Fruit fly (Drosophila melanogaster) whole organism, prepupa: Measurements from ENCODE around the gene orb.

Experiments
- CG10631 ChIP-seq: fragments of 200-800 bp; sonication (Bioruptor generic); optimal IDR thresholded peaks from 2 replicates; lab custom pipeline; 2016; ENCODE audit warnings: missing biosample characterization, missing genetic modification characterization
- CG11762 ChIP-seq: fragments of 200-800 bp; sonication (Bioruptor generic); optimal IDR thresholded peaks from 3 replicates; lab custom pipeline; 2016; ENCODE audit warnings: missing biosample characterization, missing genetic modification characterization; ENCODE audit not compliant: insufficient read depth
- CG15336 ChIP-seq: fragments of 200-800 bp; sonication (Bioruptor generic); IDR thresholded peaks from 2 replicates; pipeline ENCODE4 v1.3.6; 2022; ENCODE audit warnings: missing biosample characterization, missing genetic modification characterization
- CG3032 ChIP-seq: fragments of 200-800 bp; optimal IDR thresholded peaks from 2 replicates; lab custom pipeline; 2019; ENCODE audit warnings: missing biosample characterization, mild to moderate bottlenecking, missing genetic modification characterization, moderate library complexity
- CG34406 ChIP-seq: fragments of 200-800 bp; sonication (Bioruptor generic); optimal IDR thresholded peaks from 3 replicates; lab custom pipeline; 2016; ENCODE audit warnings: missing biosample characterization, missing genetic modification characterization
- CG4318 ChIP-seq: fragments of 200-800 bp; sonication (Bioruptor generic); optimal IDR thresholded peaks from 3 replicates; lab custom pipeline; 2017; ENCODE audit warnings: missing biosample characterization, mild to moderate bottlenecking, missing genetic modification characterization
- CG6163 ChIP-seq: fragments of 200-800 bp; sonication (Bioruptor generic); IDR thresholded peaks from 3 replicates; pipeline ENCODE4 v1.3.6; 2022; ENCODE audit warnings: missing biosample characterization, missing genetic modification characterization
- CG6808 ChIP-seq: fragments of 200-800 bp; sonication (Bioruptor generic); optimal IDR thresholded peaks from 3 replicates; lab custom pipeline; 2017; ENCODE audit warnings: missing biosample characterization, missing genetic modification characterization, mild to moderate bottlenecking, moderate library complexity, missing genetic modification reagents
- CG7368 ChIP-seq: fragments of 200-800 bp; sonication (Bioruptor generic); optimal IDR thresholded peaks from 3 replicates; lab custom pipeline; 2016; ENCODE audit warnings: missing biosample characterization, missing genetic modification characterization
- CG8119 ChIP-seq: fragments of 200-800 bp; sonication (Bioruptor generic); IDR thresholded peaks from 3 replicates; pipeline ENCODE4 v1.3.6; 2022; ENCODE audit warnings: missing biosample characterization, missing genetic modification characterization
- CG8632 ChIP-seq: fragments of 200-800 bp; sonication (Bioruptor generic); optimal IDR thresholded peaks from 3 replicates; lab custom pipeline; 2016; ENCODE audit warnings: missing biosample characterization, missing genetic modification characterization
- Eip75B ChIP-seq: fragments of 200-800 bp; sonication (Bioruptor generic); optimal IDR thresholded peaks from 3 replicates; lab custom pipeline; 2016; ENCODE audit warnings: missing biosample characterization, missing genetic modification characterization
- Eip78C ChIP-seq: fragments of 200-800 bp; sonication (Bioruptor generic); peaks from one replicate; lab custom pipeline; 2016; ENCODE audit warnings: missing biosample characterization, missing genetic modification characterization
- Eip93F ChIP-seq: fragments of 200-800 bp; sonication (Bioruptor generic); optimal IDR thresholded peaks from 2 replicates; lab custom pipeline; 2016; ENCODE audit warnings: missing biosample characterization, mild to moderate bottlenecking, missing genetic modification characterization
- Ets21C ChIP-seq: fragments of 200-800 bp; sonication (Bioruptor generic); optimal IDR thresholded peaks from 3 replicates; lab custom pipeline; 2016; ENCODE audit warnings: missing biosample characterization, missing genetic modification characterization
- Ets96B ChIP-seq: fragments of 200-800 bp; optimal IDR thresholded peaks from 2 replicates; lab custom pipeline; 2019; ENCODE audit warnings: missing biosample characterization, mild to moderate bottlenecking, missing genetic modification characterization, moderate library complexity
- Gug ChIP-seq: fragments of 200-800 bp; sonication (Bioruptor generic); IDR thresholded peaks from 2 replicates; pipeline ENCODE4 v1.3.6; 2022; ENCODE audit warnings: missing biosample characterization, missing genetic modification characterization
- Hr4 ChIP-seq: fragments of 200-800 bp; sonication (Bioruptor generic); optimal IDR thresholded peaks from 3 replicates; lab custom pipeline; 2016; ENCODE audit warnings: missing biosample characterization, missing genetic modification characterization
- Lpt ChIP-seq: fragments of 200-800 bp; sonication (Bioruptor generic); optimal IDR thresholded peaks from 3 replicates; lab custom pipeline; 2016; ENCODE audit warnings: missing biosample characterization, missing genetic modification characterization
- Smox ChIP-seq: fragments of 200-800 bp; sonication (Bioruptor generic); optimal IDR thresholded peaks from 3 replicates; lab custom pipeline; 2016; ENCODE audit warnings: missing biosample characterization, missing genetic modification characterization
- Sox102F ChIP-seq: fragments of 200-800 bp; sonication (Bioruptor generic); optimal IDR thresholded peaks from 2 replicates; lab custom pipeline; 2016; ENCODE audit warnings: missing biosample characterization, mild to moderate bottlenecking, missing genetic modification characterization
- Sox14 ChIP-seq: fragments of 200-800 bp; sonication (Bioruptor generic); optimal IDR thresholded peaks from 3 replicates; lab custom pipeline; 2016; ENCODE audit warnings: missing biosample characterization, missing genetic modification characterization
- acj6 ChIP-seq: fragments of 200-800 bp; sonication (Bioruptor generic); optimal IDR thresholded peaks from 3 replicates; lab custom pipeline; 2016; ENCODE audit warnings: missing biosample characterization, missing genetic modification characterization
- cyc ChIP-seq: fragments of 200-800 bp; sonication (Bioruptor generic); optimal IDR thresholded peaks from 3 replicates; lab custom pipeline; 2016; ENCODE audit warnings: missing biosample characterization, missing genetic modification characterization
- dac ChIP-seq: fragments of 200-800 bp; sonication (Bioruptor generic); optimal IDR thresholded peaks from 2 replicates; lab custom pipeline; 2017; ENCODE audit warnings: missing biosample characterization, mild to moderate bottlenecking, missing genetic modification characterization
- dsx ChIP-seq: fragments of 200-800 bp; optimal IDR thresholded peaks from 3 replicates; lab custom pipeline; 2019; ENCODE audit warnings: missing biosample characterization, mild to moderate bottlenecking, missing genetic modification characterization, moderate library complexity; ENCODE audit not compliant: poor library complexity, severe bottlenecking
- eg ChIP-seq: fragments of 200-800 bp; sonication (Bioruptor generic); IDR thresholded peaks from 3 replicates; pipeline ENCODE4 v1.3.6; 2022; ENCODE audit warnings: missing biosample characterization, missing genetic modification characterization
- fd59A ChIP-seq: fragments of 200-800 bp; sonication (Bioruptor generic); optimal IDR thresholded peaks from 2 replicates; lab custom pipeline; 2017; ENCODE audit warnings: missing biosample characterization, mild to moderate bottlenecking, missing genetic modification characterization, missing genetic modification reagents
- fd85E ChIP-seq: fragments of 200-800 bp; sonication (Bioruptor generic); optimal IDR thresholded peaks from 3 replicates; lab custom pipeline; 2016; ENCODE audit warnings: missing biosample characterization, missing genetic modification characterization
- lz ChIP-seq: fragments of 200-800 bp; sonication (Bioruptor generic); optimal IDR thresholded peaks from 3 replicates; lab custom pipeline; 2016; ENCODE audit warnings: missing biosample characterization, missing genetic modification characterization
- net ChIP-seq: fragments of 200-800 bp; sonication (Bioruptor generic); optimal IDR thresholded peaks from 3 replicates; lab custom pipeline; 2016; ENCODE audit warnings: missing biosample characterization, missing genetic modification characterization
- salr ChIP-seq, 2 experiments: fragments of 200-800 bp; sonication (Bioruptor generic); optimal IDR thresholded peaks; 3 replicates each; lab custom pipeline; 2016 to 2018; ENCODE audit warnings: missing biosample characterization in 2 of 2, missing genetic modification characterization in 2 of 2, mild to moderate bottlenecking in 1 of 2
- ss ChIP-seq, 2 experiments: fragments of 200-800 bp; sonication (Bioruptor generic); optimal IDR thresholded peaks; 2 replicates in 1 of 2; 3 replicates in 1 of 2; lab custom pipeline; 2017 to 2018; ENCODE audit warnings: mild to moderate bottlenecking in 2 of 2, missing biosample characterization in 2 of 2, missing genetic modification characterization in 2 of 2, moderate library complexity in 1 of 2
- svp ChIP-seq: fragments of 200-800 bp; sonication (Bioruptor generic); peaks from one replicate; lab custom pipeline; 2016; ENCODE audit warnings: missing biosample characterization, missing genetic modification characterization

The orb gene

DNA sequence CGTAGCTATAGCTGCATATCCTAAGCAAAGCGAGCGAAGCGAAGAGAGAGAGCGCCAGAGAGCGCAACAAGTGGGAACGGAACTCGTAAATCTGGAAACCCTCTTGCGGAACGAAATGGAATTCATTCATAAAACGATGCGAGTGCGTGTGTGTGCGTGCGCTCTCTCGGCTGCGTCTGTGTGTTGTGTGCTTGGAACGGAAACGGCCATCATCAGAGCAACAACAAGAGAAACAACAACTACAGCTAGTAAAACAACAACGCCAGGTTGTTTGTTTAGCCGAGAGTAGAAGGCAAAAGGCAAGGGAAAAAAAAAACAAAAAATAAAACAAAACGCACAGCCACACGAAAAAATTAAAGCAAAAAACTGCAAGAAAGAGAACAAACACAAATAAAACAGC is 33.7 kb upstream of the orb start (continued):
- peak; percentile 54 for TF ChIP-seq CG7368 (GFP tag; lab: Kevin White, UChicago)
- peak; percentile 69 for TF ChIP-seq net (GFP tag; lab: Kevin White, UChicago)
- peak; percentile 23 for TF ChIP-seq CG34406 (GFP tag; lab: Kevin White, UChicago)
- peak; percentile 89 for TF ChIP-seq CG6163 (GFP tag; lab: Robert Waterston, UW)
- peak; percentile 56; the same call in 1 of the 2 replicates for TF ChIP-seq CG15336
- no peak for TF ChIP-seq Hr4

DNA sequence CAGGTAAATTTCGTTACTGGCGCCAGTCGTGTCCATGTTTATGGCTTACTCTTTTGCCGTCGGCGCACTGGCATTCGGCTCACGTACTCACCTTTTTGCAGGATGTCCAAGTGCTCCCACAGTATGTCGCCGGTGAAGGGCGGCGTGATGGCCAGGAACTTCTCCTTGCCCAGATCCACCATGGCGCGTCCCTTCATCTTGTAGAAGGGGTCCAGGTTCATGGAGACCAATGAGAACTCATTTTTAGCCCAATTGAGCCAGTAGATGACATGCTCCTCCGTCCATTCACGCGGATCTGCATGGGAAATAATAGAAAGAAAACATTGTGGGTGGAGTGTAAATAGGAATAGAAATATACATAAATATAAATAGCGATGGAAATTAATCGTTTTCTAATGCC is 32.1 kb upstream of the orb start:
- TF ChIP-seq fd59A (GFP tag; lab: Kevin White, UChicago) = no peak
- TF ChIP-seq Ets96B (tag; lab: Kevin White, UChicago) = no peak
- TF ChIP-seq Lpt (GFP tag; lab: Kevin White, UChicago) = no peak
- no peak for TF ChIP-seq Sox14
- TF ChIP-seq Ets21C = no peak
- TF ChIP-seq CG8632 (GFP tag; lab: Kevin White, UChicago) = no peak
- TF ChIP-seq cyc (GFP tag; lab: Kevin White, UChicago) = no peak
- TF ChIP-seq lz = no peak
- no peak for TF ChIP-seq Gug (GFP tag; lab: Robert Waterston, UW)
- no peak for TF ChIP-seq net (GFP tag; lab: Kevin White, UChicago)
- TF ChIP-seq CG3032 (tag; lab: Kevin White, UChicago) = no peak
- TF ChIP-seq Eip93F (GFP tag; lab: Kevin White, UChicago) = no peak
- no peak for TF ChIP-seq Smox (GFP tag; lab: Kevin White, UChicago)

DNA sequence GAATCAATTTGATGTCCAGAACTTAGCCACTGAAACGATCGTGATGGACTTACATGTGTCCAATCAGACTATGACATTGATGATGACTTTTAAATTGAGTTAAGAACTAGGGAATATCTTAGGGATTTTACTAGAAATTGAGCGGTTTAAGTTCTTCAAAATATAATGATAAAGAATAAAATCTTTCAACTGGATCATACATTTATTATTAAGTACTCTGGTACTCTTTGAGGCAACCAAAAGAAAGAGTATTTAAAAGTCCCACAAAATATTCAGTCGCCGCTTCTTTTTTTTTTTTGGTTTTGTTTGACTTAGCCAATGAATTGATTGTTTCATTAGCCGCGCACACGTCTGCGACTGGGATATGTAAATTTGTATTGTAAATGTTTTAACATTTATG is 29.5 kb upstream of the orb start:
- TF ChIP-seq dac (GFP tag; lab: Kevin White, UChicago) (no peak), dsx (no peak), CG6163 (GFP tag; lab: Robert Waterston, UW) (no peak), CG11762 (no peak), Smox (GFP tag; lab: Kevin White, UChicago) (no peak), Eip78C (GFP tag; lab: Kevin White, UChicago) (no peak), salr (GFP tag; optimal IDR thresholded peaks at IDR 0.05; lab: Kevin White, UChicago) (no peak), Lpt (GFP tag; lab: Kevin White, UChicago) (no peak), Sox102F (GFP tag; lab: Kevin White, UChicago) (no peak), CG15336 (no peak), CG8119 (no peak), acj6 (GFP tag; lab: Kevin White, UChicago) (no peak), CG7368 (GFP tag; lab: Kevin White, UChicago) (no peak), CG10631 (GFP tag; lab: Kevin White, UChicago) (no peak), Ets21C (no peak), CG4318 (no peak), CG6808 (GFP tag; lab: Kevin White, UChicago) (no peak)

DNA sequence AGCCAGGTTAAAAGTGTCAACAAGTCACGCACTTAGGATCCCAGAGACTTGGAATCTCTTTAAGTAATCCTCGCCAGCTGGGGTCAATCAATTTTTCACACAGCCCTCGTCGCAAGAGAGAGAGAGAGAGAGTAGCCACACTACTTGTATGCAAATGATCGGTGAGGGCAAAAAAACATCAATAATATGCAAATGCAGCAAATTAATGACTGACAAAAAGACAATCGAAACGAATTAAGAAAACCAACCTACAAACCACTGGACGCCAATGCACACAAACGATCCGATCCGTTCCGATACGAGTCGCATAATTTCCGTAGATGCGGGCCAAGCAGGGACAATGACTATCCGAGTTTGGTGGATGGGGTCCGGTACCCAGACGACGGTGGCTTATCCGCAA is 29.0 kb upstream of the orb start:
- TF ChIP-seq CG7368 (GFP tag; lab: Kevin White, UChicago) (no peak), CG3032 (tag; lab: Kevin White, UChicago) (no peak), CG8119 (no peak), Smox (GFP tag; lab: Kevin White, UChicago) (no peak), Gug (GFP tag; lab: Robert Waterston, UW) (no peak), CG34406 (GFP tag; lab: Kevin White, UChicago) (no peak), fd85E (GFP tag; lab: Kevin White, UChicago) (no peak), acj6 (GFP tag; lab: Kevin White, UChicago) (no peak), CG10631 (GFP tag; lab: Kevin White, UChicago) (no peak), eg (GFP tag; lab: Robert Waterston, UW) (no peak), CG8632 (GFP tag; lab: Kevin White, UChicago) (no peak), fd59A (GFP tag; lab: Kevin White, UChicago) (no peak), CG15336 (no peak)

DNA sequence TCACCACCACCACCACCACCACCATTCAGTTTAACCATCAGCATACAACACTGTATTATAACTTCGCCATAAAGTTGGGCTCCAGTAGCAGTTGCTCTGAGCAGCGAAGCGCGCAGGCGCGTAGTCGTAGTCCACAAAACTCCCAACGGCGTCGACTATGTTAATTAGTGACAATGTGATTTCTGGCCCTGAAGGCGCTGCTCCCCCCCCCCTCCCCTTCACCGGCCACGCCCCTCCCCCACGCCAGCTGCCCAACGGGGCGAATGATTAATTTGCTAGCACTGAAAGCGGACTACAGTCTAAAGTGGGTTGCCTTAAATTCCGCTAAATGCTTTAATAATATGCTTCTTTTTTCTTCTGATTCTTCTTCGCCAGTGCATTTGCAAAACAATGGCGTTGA is 26.2 kb upstream of the orb start:
- TF ChIP-seq Eip75B (no peak), ss (GFP tag; optimal IDR thresholded peaks at IDR 0.05; lab: Kevin White, UChicago) (no peak), dsx (peak; percentile 12), dac (GFP tag; lab: Kevin White, UChicago) (no peak), Ets96B (tag; lab: Kevin White, UChicago) (no peak), fd85E (GFP tag; lab: Kevin White, UChicago) (no peak), svp (GFP tag; lab: Kevin White, UChicago) (no peak)
